Fruit fly (Drosophila melanogaster) S2 (cell line): Measurements from ENCODE around the gene emc.

Experiments used
- CG8478 ChIP-seq: fragments of >200 bp; optimal IDR thresholded peaks from 2 replicates; lab custom pipeline; 2018
- CTCF ChIP-seq, 2 experiments: fragments of >200 bp; optimal IDR thresholded peaks; 2 replicates each; lab custom pipeline; 2018

- no peak for TF ChIP-seq CG8478 (lab: Kevin White, UChicago)
- no peak for TF ChIP-seq CTCF (optimal IDR thresholded peaks at IDR 0.05; lab: Kevin White, UChicago)
Measured at dm6 chr3L:729345-729744, 19.9 kb upstream of the emc start.
